Fruit fly (Drosophila melanogaster) whole organism, adult: ENCODE measurements around the gene Lcp65Ae.

ENCODE experiments used
- CG11617 ChIP-seq: fragments of 200-800 bp; sonication (Bioruptor generic); optimal IDR thresholded peaks from 2 replicates; lab custom pipeline; 2017; ENCODE audit warnings: mild to moderate bottlenecking, missing biosample characterization, missing genetic modification reagents, missing genetic modification characterization
- CG12768 ChIP-seq: fragments of 200-800 bp; sonication (Bioruptor generic); optimal IDR thresholded peaks from 2 replicates; lab custom pipeline; 2017; ENCODE audit warnings: missing biosample characterization, missing genetic modification characterization, mild to moderate bottlenecking, moderate library complexity, missing genetic modification reagents
- CG14711 ChIP-seq: fragments of 200-800 bp; sonication (Bioruptor generic); optimal IDR thresholded peaks from 2 replicates; lab custom pipeline; 2018; ENCODE audit warnings: missing biosample characterization, mild to moderate bottlenecking, missing genetic modification characterization, moderate library complexity
- CG1620 ChIP-seq: fragments of 200-800 bp; sonication (Bioruptor generic); optimal IDR thresholded peaks from 2 replicates; lab custom pipeline; 2016; ENCODE audit warnings: missing biosample characterization, missing genetic modification characterization
- CG33017 ChIP-seq: fragments of 200-800 bp; sonication (Bioruptor generic); optimal IDR thresholded peaks from 2 replicates; lab custom pipeline; 2018; ENCODE audit warnings: missing biosample characterization, mild to moderate bottlenecking, missing genetic modification characterization, moderate library complexity
- CG5204 ChIP-seq: fragments of 200-800 bp; sonication (Bioruptor generic); optimal IDR thresholded peaks from 2 replicates; lab custom pipeline; 2016; ENCODE audit warnings: missing biosample characterization, missing genetic modification characterization
- CG7045 ChIP-seq: fragments of 200-800 bp; sonication (Bioruptor generic); optimal IDR thresholded peaks from 2 replicates; lab custom pipeline; 2017; ENCODE audit warnings: missing biosample characterization, mild to moderate bottlenecking, missing genetic modification characterization
- CG7101 ChIP-seq: fragments of 200-800 bp; sonication (Bioruptor generic); optimal IDR thresholded peaks from 2 replicates; lab custom pipeline; 2018; ENCODE audit warnings: missing biosample characterization, mild to moderate bottlenecking, missing genetic modification characterization, moderate library complexity
- Clk ChIP-seq: fragments of 200-800 bp; sonication (Bioruptor generic); optimal IDR thresholded peaks from 2 replicates; lab custom pipeline; 2017; ENCODE audit warnings: missing biosample characterization, missing genetic modification characterization
- Crg-1 ChIP-seq: fragments of 200-800 bp; sonication (Bioruptor generic); optimal IDR thresholded peaks from 2 replicates; lab custom pipeline; 2016; ENCODE audit warnings: missing biosample characterization, missing genetic modification characterization
- Hr96 ChIP-seq: fragments of 200-800 bp; sonication (Bioruptor generic); optimal IDR thresholded peaks from 2 replicates; lab custom pipeline; 2016; ENCODE audit warnings: missing biosample characterization, missing genetic modification characterization
- Mnt ChIP-seq: fragments of 200-800 bp; sonication (Bioruptor generic); optimal IDR thresholded peaks from 2 replicates; lab custom pipeline; 2016; ENCODE audit warnings: missing biosample characterization, mild to moderate bottlenecking, missing genetic modification characterization
- bab1 ChIP-seq: fragments of 200-800 bp; sonication (Bioruptor generic); optimal IDR thresholded peaks from 3 replicates; lab custom pipeline; 2019; ENCODE audit warnings: missing biosample characterization, mild to moderate bottlenecking, missing genetic modification characterization, moderate library complexity
- cic ChIP-seq: fragments of 200-800 bp; sonication (Bioruptor generic); optimal IDR thresholded peaks from 2 replicates; lab custom pipeline; 2017; ENCODE audit warnings: missing biosample characterization, mild to moderate bottlenecking, missing genetic modification characterization, moderate library complexity
- cnc ChIP-seq, 2 experiments: fragments of >200 bp; optimal IDR thresholded peaks; 2 replicates each; lab custom pipeline; 2017
- kay ChIP-seq: fragments of 200-800 bp; sonication (Bioruptor generic); peaks from one replicate; lab custom pipeline; 2016; ENCODE audit warnings: missing biosample characterization, missing genetic modification characterization, borderline replicate concordance
- ovo ChIP-seq: fragments of 200-800 bp; sonication (Bioruptor generic); optimal IDR thresholded peaks from 2 replicates; lab custom pipeline; 2016; ENCODE audit warnings: missing biosample characterization, missing genetic modification characterization
- pad ChIP-seq: fragments of 200-800 bp; sonication (Bioruptor generic); optimal IDR thresholded peaks from 3 replicates; lab custom pipeline; 2017; ENCODE audit warnings: missing biosample characterization, missing genetic modification characterization, mild to moderate bottlenecking, moderate library complexity, missing genetic modification reagents
- tj ChIP-seq: fragments of 200-800 bp; sonication (Bioruptor generic); optimal IDR thresholded peaks from 3 replicates; lab custom pipeline; 2017; ENCODE audit warnings: missing biosample characterization, mild to moderate bottlenecking, missing genetic modification characterization, moderate library complexity
- toe ChIP-seq: fragments of 200-800 bp; sonication (Bioruptor generic); optimal IDR thresholded peaks from 2 replicates; lab custom pipeline; 2016; ENCODE audit warnings: missing biosample characterization, missing genetic modification characterization

Gene Lcp65Ae

DNA sequence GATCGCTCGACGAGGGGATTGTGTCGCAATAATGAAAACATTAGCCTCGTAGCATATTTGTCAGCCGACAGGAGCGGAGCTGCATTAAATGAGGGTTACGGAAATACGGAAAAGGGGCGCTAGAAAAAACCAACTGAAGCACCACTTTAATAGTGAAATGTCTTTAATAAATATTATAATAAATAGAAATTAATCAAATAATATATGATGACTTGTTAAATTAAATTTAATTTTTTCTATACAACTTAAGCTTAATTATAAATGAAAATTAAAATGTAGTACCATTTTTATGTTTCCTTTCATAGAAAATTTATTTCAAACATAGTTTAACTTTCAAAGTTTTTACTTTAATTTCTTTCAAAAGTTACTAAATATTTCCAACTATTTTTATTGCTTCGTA lies 24.1 kb upstream of the Lcp65Ae start:
- TF ChIP-seq kay (GFP tag; lab: Kevin White, UChicago), result no peak
- no peak for TF ChIP-seq Crg-1 (GFP tag; lab: Kevin White, UChicago)
- TF ChIP-seq cic (GFP tag; lab: Kevin White, UChicago), result no peak
- TF ChIP-seq CG14711 (tag; lab: Kevin White, UChicago), result no peak
- TF ChIP-seq Hr96, result no peak
- TF ChIP-seq CG5204 (GFP tag; lab: Kevin White, UChicago), result no peak

dm6 chr3L:6160514-6160913 lies 22.6 kb upstream of the Lcp65Ae start, which contains the start of gene Cpr65Az:
Gene Cpr65Az, plus strand, starts transcription at chr3L:6160814.
- no peak for TF ChIP-seq ovo (GFP tag; lab: Kevin White, UChicago)
- TF ChIP-seq CG12768 (GFP tag; lab: Kevin White, UChicago), result no peak
- no peak for TF ChIP-seq CG7045 (GFP tag; lab: Kevin White, UChicago)
- TF ChIP-seq cnc (optimal IDR thresholded peaks at IDR 0.05; lab: Kevin White, UChicago), result no peak
- no peak for TF ChIP-seq Mnt
- TF ChIP-seq CG14711 (tag; lab: Kevin White, UChicago), result no peak
- TF ChIP-seq CG11617 (GFP tag; lab: Kevin White, UChicago), result no peak

DNA sequence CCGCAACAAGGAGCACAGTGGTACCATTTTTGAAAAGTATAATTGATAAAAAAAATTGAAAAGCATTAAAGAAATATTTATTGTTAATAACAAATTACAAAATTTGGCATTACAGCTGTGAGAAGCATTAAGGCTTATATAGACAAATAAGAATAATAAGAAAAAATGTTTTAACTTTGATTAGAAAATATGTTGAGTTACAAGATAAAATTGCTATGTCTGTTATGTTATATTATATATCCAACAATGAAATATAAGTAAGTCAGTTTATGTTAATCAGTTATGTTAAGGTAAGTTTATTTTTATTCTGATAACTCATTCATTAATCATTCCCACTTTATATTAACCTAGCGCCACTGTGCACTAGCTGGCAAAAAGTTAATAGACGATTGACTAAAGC lies 21.9 kb upstream of the Lcp65Ae start:
- no peak for TF ChIP-seq Clk (GFP tag; lab: Kevin White, UChicago)

- no peak for TF ChIP-seq toe
- TF ChIP-seq cic (GFP tag; lab: Kevin White, UChicago), result no peak
- TF ChIP-seq CG33017 (tag; lab: Kevin White, UChicago), result no peak
- no peak for TF ChIP-seq CG7101 (tag; lab: Kevin White, UChicago)
Measured at dm6 chr3L:6158530-6158929, 20.6 kb upstream of the Lcp65Ae start, which contains the start of gene Cpr65Ay. Gene Cpr65Ay, minus strand, starts transcription at chr3L:6158630.

DNA sequence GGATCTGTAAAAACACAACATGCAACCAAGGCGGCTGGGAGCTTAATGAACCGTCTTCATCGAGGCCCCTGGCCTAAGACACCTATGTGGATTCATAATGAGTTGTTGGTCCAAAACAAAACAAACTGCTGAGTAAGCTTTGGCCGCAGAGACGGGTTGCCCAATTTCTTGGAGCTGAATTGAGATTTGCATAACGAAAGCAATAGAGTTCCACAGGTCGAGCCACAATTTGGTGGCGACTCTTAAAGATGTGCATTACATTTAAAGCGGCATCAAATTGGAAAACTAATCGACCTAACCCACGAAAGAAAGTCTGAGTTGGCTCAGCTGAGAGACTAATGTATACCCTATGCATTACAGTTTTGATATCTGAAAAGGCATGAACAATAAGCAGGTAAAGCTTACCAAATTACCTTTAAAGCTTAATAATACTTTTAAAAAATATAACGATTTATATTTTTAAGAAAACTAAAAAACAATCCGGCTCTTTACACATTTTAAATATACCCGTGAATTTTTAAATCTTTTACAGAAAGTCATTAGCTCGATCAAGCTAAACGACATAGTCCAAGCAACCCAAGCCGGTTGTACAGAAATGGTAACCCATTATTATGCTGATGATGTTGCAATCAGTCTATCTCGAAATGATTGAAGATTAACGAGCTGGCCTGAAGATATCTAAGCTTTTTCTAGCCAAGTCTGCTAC lies 19.6 kb upstream of the Lcp65Ae start, which contains the start of gene CG13297:
TSS of gene CG13297 (minus strand) at position 51 of the 706 bp plus-strand sequence.
- TF ChIP-seq Clk (GFP tag; lab: Kevin White, UChicago), result no peak
- no peak for TF ChIP-seq CG1620 (GFP tag; lab: Kevin White, UChicago)
- TF ChIP-seq bab1, result no peak
- no peak for TF ChIP-seq CG12768 (GFP tag; lab: Kevin White, UChicago)
- no peak for TF ChIP-seq ovo (GFP tag; lab: Kevin White, UChicago)
- no peak for TF ChIP-seq tj (GFP tag; lab: Kevin White, UChicago)
- TF ChIP-seq CG7045 (GFP tag; lab: Kevin White, UChicago), result no peak
- TF ChIP-seq cnc (optimal IDR thresholded peaks at IDR 0.05; lab: Kevin White, UChicago), result no peak
- TF ChIP-seq CG11617 (GFP tag; lab: Kevin White, UChicago), result no peak
- no peak for TF ChIP-seq CG33017 (tag; lab: Kevin White, UChicago)
- TF ChIP-seq CG14711 (tag; lab: Kevin White, UChicago), result no peak
- no peak for TF ChIP-seq toe
- no peak for TF ChIP-seq Mnt
- TF ChIP-seq Hr96, result no peak
- no peak for TF ChIP-seq CG5204 (GFP tag; lab: Kevin White, UChicago)
- no peak for TF ChIP-seq kay (GFP tag; lab: Kevin White, UChicago)
- TF ChIP-seq Crg-1 (GFP tag; lab: Kevin White, UChicago), result no peak

DNA sequence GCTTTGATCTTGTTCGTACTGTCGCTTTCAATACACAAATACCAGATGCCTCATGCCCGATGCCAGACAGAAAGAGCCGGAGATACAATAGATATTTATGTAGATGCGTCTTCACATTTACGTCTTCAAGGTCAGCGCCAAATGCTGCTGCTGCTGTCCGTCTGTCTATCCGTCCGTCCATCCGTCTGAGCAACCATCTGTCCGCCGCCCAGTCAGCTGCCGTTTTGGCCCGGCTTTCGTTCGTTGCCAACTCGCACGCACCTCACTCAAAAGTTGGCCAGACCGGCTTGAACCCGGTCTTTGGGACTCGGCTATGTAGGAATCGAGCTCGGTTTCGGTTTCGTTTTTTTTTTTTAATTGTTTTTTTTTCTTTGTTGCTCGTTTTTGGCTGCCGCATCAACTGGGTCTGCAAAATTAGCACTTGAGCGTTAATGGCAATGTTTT lies 17.1 kb upstream of the Lcp65Ae start:
- TF ChIP-seq CG5204 (GFP tag; lab: Kevin White, UChicago), result no peak
- TF ChIP-seq Mnt, result no peak
- TF ChIP-seq toe, result no peak
- no peak for TF ChIP-seq cic (GFP tag; lab: Kevin White, UChicago)
- no peak for TF ChIP-seq ovo (GFP tag; lab: Kevin White, UChicago)
- no peak for TF ChIP-seq kay (GFP tag; lab: Kevin White, UChicago)
- no peak for TF ChIP-seq Crg-1 (GFP tag; lab: Kevin White, UChicago)
- TF ChIP-seq CG7045 (GFP tag; lab: Kevin White, UChicago), result no peak
- no peak for TF ChIP-seq CG11617 (GFP tag; lab: Kevin White, UChicago)

DNA sequence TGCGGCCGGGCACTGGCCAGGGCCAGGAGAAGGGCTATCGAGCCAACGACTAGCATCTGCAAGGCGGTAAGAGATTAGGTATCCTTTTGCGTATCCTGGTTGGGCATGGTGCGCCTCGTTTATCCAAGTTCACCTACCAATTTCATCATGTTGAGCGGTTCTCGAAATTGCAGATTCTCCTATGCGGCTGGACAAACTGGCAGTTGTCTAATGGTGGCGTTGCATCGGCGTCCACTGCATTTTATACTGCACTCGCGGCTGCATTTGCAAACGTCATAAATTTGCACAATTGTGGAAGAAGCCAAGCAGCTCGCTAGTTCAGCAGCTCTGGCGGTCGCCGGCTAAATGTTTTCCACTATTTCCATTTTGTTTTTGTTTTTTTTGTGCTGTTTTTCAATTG lies 14.6 kb upstream of the Lcp65Ae start, which contains the start of gene Acp65Aa:
TSS of gene Acp65Aa (minus strand) at position 215 of the 400 bp plus-strand sequence.
- TF ChIP-seq CG5204 (GFP tag; lab: Kevin White, UChicago) (no peak), kay (GFP tag; lab: Kevin White, UChicago) (no peak), Clk (GFP tag; lab: Kevin White, UChicago) (no peak), CG14711 (tag; lab: Kevin White, UChicago) (no peak), tj (GFP tag; lab: Kevin White, UChicago) (no peak), Crg-1 (GFP tag; lab: Kevin White, UChicago) (no peak), CG1620 (GFP tag; lab: Kevin White, UChicago) (no peak), CG12768 (GFP tag; lab: Kevin White, UChicago) (no peak), Mnt (no peak), pad (GFP tag; lab: Kevin White, UChicago) (no peak), toe (no peak), CG33017 (tag; lab: Kevin White, UChicago) (no peak), CG7045 (GFP tag; lab: Kevin White, UChicago) (no peak), cic (GFP tag; lab: Kevin White, UChicago) (no peak), cnc (optimal IDR thresholded peaks at IDR 0.05; lab: Kevin White, UChicago) (no peak), CG11617 (GFP tag; lab: Kevin White, UChicago) (no peak), Hr96 (no peak)
